Fruit fly (Drosophila melanogaster): ENCODE results near the gene svr.

The svr gene

DNA sequence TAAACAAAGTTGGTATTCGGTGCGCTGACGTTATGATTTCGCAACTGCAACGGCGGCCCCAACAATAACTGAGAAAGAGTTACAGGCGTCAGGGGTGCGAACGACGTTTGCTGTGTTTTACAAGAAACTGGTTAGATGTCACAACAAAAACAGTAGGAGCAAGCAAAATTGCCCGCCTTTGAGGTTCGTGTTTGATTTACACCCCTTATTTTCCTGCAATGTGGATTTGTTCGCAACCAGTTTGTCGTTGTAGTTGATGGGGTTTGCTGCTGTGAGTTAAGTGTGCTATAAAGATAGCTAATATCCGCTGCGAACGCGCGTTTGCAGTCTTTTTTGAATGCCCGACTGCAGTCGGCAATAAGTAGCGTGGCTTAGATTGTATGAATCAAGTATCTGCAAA lies 2.2 kb downstream of the svr start:
- TF ChIP-seq CG4496 (GFP tag; IDR thresholded peaks at IDR 0.05) = 0 out of 3 replicates have a peak, but pooled peaks have one; percentile 21
- no peak for TF ChIP-seq CG8159 (tag; optimal IDR thresholded peaks at IDR 0.05)
- TF ChIP-seq fd96Ca (GFP tag; IDR thresholded peaks at IDR 0.05) = 0 out of 3 replicates have a peak, but pooled peaks have one; percentile 18

DNA sequence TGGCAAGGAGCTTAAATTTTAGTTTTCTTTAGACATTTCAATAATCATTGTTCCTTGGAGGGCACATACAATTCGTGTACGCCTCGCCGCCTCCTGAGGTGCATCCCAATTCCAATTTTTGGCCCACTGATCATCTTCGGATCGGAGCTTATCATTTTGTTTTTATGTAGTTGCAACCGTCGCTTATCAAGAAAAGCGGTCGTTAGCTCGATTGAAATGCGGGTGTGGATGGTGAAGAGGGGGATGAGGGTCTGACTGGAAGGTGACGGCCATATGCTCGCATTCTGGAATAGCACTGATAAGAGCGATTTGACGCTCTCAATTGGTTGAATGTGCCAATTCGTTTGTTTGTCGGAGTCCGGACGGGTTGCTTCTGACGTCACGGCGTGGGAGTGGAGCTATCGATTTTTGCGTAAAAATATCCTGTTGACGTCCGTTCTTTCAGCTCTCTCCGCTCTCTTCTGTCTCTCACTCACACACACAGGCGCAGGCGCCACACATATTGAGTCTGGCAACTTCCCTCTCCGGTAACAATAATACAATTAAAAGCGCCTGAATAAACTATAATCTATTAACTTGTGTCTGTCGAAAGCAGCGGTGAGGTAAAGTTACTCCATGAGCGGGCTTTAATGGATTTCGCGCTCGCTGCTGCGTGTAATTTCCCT lies 2.8 kb downstream of the svr start:
- TF ChIP-seq EcR (GFP tag; optimal IDR thresholded peaks at IDR 0.05) (peak; percentile 74), Snoo (tag; optimal IDR thresholded peaks at IDR 0.05) (no peak), Pif1B (GFP tag; optimal IDR thresholded peaks at IDR 0.05) (no peak)

DNA sequence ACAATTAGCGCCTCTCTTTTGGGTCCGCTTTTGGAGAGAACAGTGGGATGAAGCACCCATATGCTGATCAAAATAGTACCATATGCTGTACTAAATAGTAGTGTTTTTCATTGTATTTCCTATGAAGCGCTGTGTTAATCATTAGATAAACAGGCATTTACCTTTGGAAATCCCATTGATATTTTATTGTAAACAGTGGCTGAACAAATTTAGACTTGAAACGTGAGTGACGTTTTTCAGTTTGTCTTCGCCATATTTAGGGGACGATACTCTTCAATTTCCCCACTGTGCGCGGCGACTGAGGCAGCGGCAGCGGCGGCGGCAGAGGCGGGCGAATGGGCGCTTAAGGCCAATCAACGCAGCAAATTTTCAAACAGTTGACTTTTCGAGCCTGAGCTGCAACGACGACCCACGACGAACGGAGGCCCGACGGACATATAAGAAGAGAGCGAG lies 3.4 kb downstream of the svr start:
- peak; percentile 66 for TF ChIP-seq CG4496 (GFP tag; IDR thresholded peaks at IDR 0.05)
- TF ChIP-seq CG13204 (GFP tag; optimal IDR thresholded peaks at IDR 0.05) = peak; percentile 69
- TF ChIP-seq CG12605 (GFP tag; IDR thresholded peaks at IDR 0.05) = peak; percentile 34; the same call in 1 of the 2 replicates
- TF ChIP-seq CG17806 (tag; optimal IDR thresholded peaks at IDR 0.05) = peak; percentile 63
- TF ChIP-seq CG34367 (tag; optimal IDR thresholded peaks at IDR 0.05) = peak; percentile 67
- TF ChIP-seq CG10348 (GFP tag; IDR thresholded peaks at IDR 0.05) = peak; percentile 37; the same call in 1 of the 2 replicates
- TF ChIP-seq fd96Ca (GFP tag; IDR thresholded peaks at IDR 0.05) = peak; percentile 84
- peak; percentile 26 for TF ChIP-seq gl (tag; optimal IDR thresholded peaks at IDR 0.05)
- TF ChIP-seq CG32121 (GFP tag; IDR thresholded peaks at IDR 0.05) = peak; percentile 81
- no peak for TF ChIP-seq EcR (GFP tag; optimal IDR thresholded peaks at IDR 0.05)
- TF ChIP-seq Ets98B (GFP tag; IDR thresholded peaks at IDR 0.05) = peak; percentile 56
- TF ChIP-seq CG8159 (tag; optimal IDR thresholded peaks at IDR 0.05) = peak; percentile 76
- TF ChIP-seq CG14655 (GFP tag; optimal IDR thresholded peaks at IDR 0.05) = no peak
- peak; percentile 61 for TF ChIP-seq Snoo (tag; optimal IDR thresholded peaks at IDR 0.05)
- peak; percentile 61 for TF ChIP-seq Pif1B (GFP tag; optimal IDR thresholded peaks at IDR 0.05)
- TF ChIP-seq CG8301 (tag; optimal IDR thresholded peaks at IDR 0.05) = peak; percentile 77
- TF ChIP-seq CG9948 (tag; optimal IDR thresholded peaks at IDR 0.05) = peak; percentile 70
- peak; percentile 67 for TF ChIP-seq CG15710 (tag; optimal IDR thresholded peaks at IDR 0.05)
- TF ChIP-seq Pif1A (GFP tag; optimal IDR thresholded peaks at IDR 0.05) = no peak
- no peak for TF ChIP-seq D1 (tag; optimal IDR thresholded peaks at IDR 0.05)
- TF ChIP-seq rn (GFP tag; IDR thresholded peaks at IDR 0.05) = peak; percentile 29; the same call in 1 of the 2 replicates

DNA sequence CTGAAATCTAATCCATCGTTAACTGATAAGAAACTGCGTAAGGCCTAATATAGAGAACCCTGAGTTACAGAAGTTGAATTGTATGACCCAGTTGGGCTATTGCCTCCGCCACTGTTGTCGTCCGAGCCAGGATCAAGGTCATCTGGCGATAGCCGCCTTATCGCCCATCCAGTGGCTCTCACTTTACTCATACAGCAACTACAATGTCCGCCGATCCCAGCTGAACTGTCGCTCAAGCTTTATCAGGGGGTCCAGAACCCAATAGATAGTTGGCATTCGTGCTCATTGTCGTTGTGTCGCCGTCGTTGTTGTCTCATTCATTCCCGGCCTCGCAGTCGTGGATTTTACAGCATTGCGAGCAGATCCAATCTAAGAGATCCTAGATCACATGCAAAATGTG lies 12.9 kb downstream of the svr start, which contains the start of gene arg:
Gene arg (plus strand): TSS at position 319 of the 400 bp plus-strand sequence.
- no peak for TF ChIP-seq rn (GFP tag; IDR thresholded peaks at IDR 0.05)
- TF ChIP-seq EcR (GFP tag; optimal IDR thresholded peaks at IDR 0.05) = peak; percentile 65

DNA sequence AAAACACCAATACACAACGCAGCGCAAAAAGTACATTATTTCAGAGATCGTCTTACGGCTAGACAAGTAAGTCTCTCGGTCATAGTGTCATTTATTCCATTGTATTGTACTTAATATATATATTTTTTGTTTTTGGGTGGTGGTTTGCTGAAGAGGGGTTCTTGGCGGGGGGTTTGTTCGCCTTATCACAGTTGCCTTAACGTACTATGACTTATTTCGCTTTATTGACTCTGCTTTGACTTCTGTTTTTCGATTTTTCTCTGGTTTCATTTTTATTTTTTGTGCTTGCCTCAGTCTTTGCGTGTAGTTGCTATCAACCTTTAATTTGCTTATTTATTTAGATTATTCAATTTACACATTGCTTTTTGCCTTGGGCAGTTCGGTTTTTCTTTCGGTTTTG lies 14.3 kb downstream of the svr start:
- TF ChIP-seq Pif1A (GFP tag; optimal IDR thresholded peaks at IDR 0.05) = no peak
- no peak for TF ChIP-seq EcR (GFP tag; optimal IDR thresholded peaks at IDR 0.05)
- TF ChIP-seq D1 (tag; optimal IDR thresholded peaks at IDR 0.05) = no peak
- no peak for TF ChIP-seq CG9948 (tag; optimal IDR thresholded peaks at IDR 0.05)
- no peak for TF ChIP-seq Ets98B (GFP tag; IDR thresholded peaks at IDR 0.05)
- TF ChIP-seq Pif1B (GFP tag; optimal IDR thresholded peaks at IDR 0.05) = no peak
- no peak for TF ChIP-seq CG32121 (GFP tag; IDR thresholded peaks at IDR 0.05)
- TF ChIP-seq CG4496 (GFP tag; IDR thresholded peaks at IDR 0.05) = no peak
- TF ChIP-seq CG8301 (tag; optimal IDR thresholded peaks at IDR 0.05) = no peak
- TF ChIP-seq Snoo (tag; optimal IDR thresholded peaks at IDR 0.05) = no peak
- TF ChIP-seq rn (GFP tag; IDR thresholded peaks at IDR 0.05) = no peak
- no peak for TF ChIP-seq gl (tag; optimal IDR thresholded peaks at IDR 0.05)
- TF ChIP-seq fd96Ca (GFP tag; IDR thresholded peaks at IDR 0.05) = no peak
- no peak for TF ChIP-seq CG34367 (tag; optimal IDR thresholded peaks at IDR 0.05)
- no peak for TF ChIP-seq CG15710 (tag; optimal IDR thresholded peaks at IDR 0.05)
- TF ChIP-seq CG13204 (GFP tag; optimal IDR thresholded peaks at IDR 0.05) = no peak
- no peak for TF ChIP-seq CG8159 (tag; optimal IDR thresholded peaks at IDR 0.05)
- no peak for TF ChIP-seq CG14655 (GFP tag; optimal IDR thresholded peaks at IDR 0.05)
- no peak for TF ChIP-seq CG17806 (tag; optimal IDR thresholded peaks at IDR 0.05)
- no peak for TF ChIP-seq CG10348 (GFP tag; IDR thresholded peaks at IDR 0.05)

DNA sequence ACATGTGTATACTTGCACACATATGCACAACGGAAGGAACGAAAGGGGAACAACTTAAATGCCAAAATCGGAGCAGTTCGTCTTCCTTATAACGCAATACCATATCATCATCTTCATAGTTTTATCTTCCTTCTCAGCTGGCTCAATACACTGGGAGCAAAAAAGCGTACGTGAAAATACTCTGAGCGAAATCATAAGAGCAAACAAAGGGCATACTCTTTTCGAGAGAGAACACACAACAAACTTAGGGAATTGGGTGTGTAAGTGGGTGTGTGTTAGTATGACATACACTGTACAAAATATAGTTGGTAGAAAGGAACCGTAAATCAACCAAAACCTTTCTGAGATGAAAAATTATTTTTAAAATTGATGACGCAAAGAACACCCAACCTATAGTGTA lies 16.3 kb downstream of the svr start:
- no peak for TF ChIP-seq EcR (GFP tag; optimal IDR thresholded peaks at IDR 0.05)
- no peak for TF ChIP-seq CG32121 (GFP tag; IDR thresholded peaks at IDR 0.05)
- no peak for TF ChIP-seq fd96Ca (GFP tag; IDR thresholded peaks at IDR 0.05)
- TF ChIP-seq CG17806 (tag; optimal IDR thresholded peaks at IDR 0.05) = no peak
- no peak for TF ChIP-seq CG9948 (tag; optimal IDR thresholded peaks at IDR 0.05)
- no peak for TF ChIP-seq CG15710 (tag; optimal IDR thresholded peaks at IDR 0.05)
- no peak for TF ChIP-seq CG13204 (GFP tag; optimal IDR thresholded peaks at IDR 0.05)
- no peak for TF ChIP-seq gl (tag; optimal IDR thresholded peaks at IDR 0.05)
- TF ChIP-seq CG34367 (tag; optimal IDR thresholded peaks at IDR 0.05) = no peak
- no peak for TF ChIP-seq CG14655 (GFP tag; optimal IDR thresholded peaks at IDR 0.05)
- no peak for TF ChIP-seq rn (GFP tag; IDR thresholded peaks at IDR 0.05)
- no peak for TF ChIP-seq Snoo (tag; optimal IDR thresholded peaks at IDR 0.05)

DNA sequence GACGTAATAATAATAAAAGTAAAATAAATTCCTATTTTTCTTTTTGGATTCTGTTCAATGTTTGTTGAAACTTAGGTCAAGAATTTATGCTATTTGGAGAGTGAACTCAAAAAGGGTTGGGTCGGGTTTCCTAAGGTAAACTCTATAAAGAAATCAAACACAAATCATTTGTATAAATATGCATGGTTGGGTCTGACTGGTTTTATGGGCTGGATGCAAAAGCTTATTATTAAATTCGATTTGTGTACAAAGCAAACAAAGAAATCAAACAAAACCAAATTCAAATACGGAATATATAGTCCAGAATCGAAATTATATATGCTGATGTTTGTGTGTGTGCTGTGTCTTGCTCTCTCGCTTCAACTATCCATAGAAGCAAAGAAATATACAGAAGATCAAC lies 19.4 kb downstream of the svr start:
- TF ChIP-seq CG8301 (tag; optimal IDR thresholded peaks at IDR 0.05) = no peak
